Fruit fly (Drosophila melanogaster) whole organism: ENCODE results near the gene retinin.

ENCODE experiments used
- CG8478 ChIP-seq: fragments of >200 bp; optimal IDR thresholded peaks from 2 replicates; lab custom pipeline; 2018; ENCODE audit warnings: inconsistent platforms
- Dll ChIP-seq: fragments of >200 bp; optimal IDR thresholded peaks from 2 replicates; lab custom pipeline; 2017
- EcR ChIP-seq, 2 experiments: fragments of >200 bp; optimal IDR thresholded peaks; 2 replicates each; lab custom pipeline; 2017; ENCODE audit warnings: missing biosample characterization in 2 of 2, missing genetic modification characterization in 2 of 2, missing genetic modification reagents in 2 of 2
- pan ChIP-seq: fragments of >200 bp; optimal IDR thresholded peaks from 2 replicates; lab custom pipeline; 2017
- psq ChIP-seq: fragments of >200 bp; optimal IDR thresholded peaks from 2 replicates; lab custom pipeline; 2017
- usp ChIP-seq: fragments of >200 bp; optimal IDR thresholded peaks from 2 replicates; lab custom pipeline; 2017; ENCODE audit warnings: missing biosample characterization, missing genetic modification characterization, mixed read lengths

The retinin gene

dm6 chr3L:16351770-16352429 is 20.2 kb downstream of the retinin start, which contains the start of the genes Golgin104 and Tcs3:
Gene Golgin104, minus strand, starts transcription at chr3L:16351951.
Gene Tcs3, plus strand, starts transcription at chr3L:16351991.
- no peak for TF ChIP-seq pan

- no peak for TF ChIP-seq usp
- no peak for TF ChIP-seq psq (lab: Kevin White, UChicago)
These were observed 22.5 kb downstream of the retinin start, which contains the start of gene Pdh for dm6 chr3L:16354197-16354596. Gene Pdh, minus strand, starts transcription at chr3L:16354297.

dm6 chr3L:16356171-16356765 is 24.5 kb downstream of the retinin start:
- TF ChIP-seq CG8478 (no peak), EcR (GFP tag; optimal IDR thresholded peaks at IDR 0.05; lab: Kevin White, UChicago) (no peak), pan (no peak), psq (lab: Kevin White, UChicago) (no peak), usp (no peak)

- TF ChIP-seq EcR (GFP tag; optimal IDR thresholded peaks at IDR 0.05; lab: Kevin White, UChicago): peak in 1 of 2 experiments; percentile 64
- no peak for TF ChIP-seq CG8478
These were observed 25.5 kb downstream of the retinin start for dm6 chr3L:16357187-16357728.

- TF ChIP-seq Dll (lab: Kevin White, UChicago) (no peak), psq (lab: Kevin White, UChicago) (no peak), CG8478 (no peak), pan (no peak), EcR (GFP tag; optimal IDR thresholded peaks at IDR 0.05; lab: Kevin White, UChicago) (no peak), usp (no peak)
These were observed 26.1 kb downstream of the retinin start for dm6 chr3L:16357860-16358259.

dm6 chr3L:16359219-16359748 is 27.6 kb downstream of the retinin start, which contains the start of gene ringer:
Gene ringer, minus strand, starts transcription at chr3L:16359428.
- TF ChIP-seq CG8478 (no peak), Dll (lab: Kevin White, UChicago) (no peak), usp (no peak), EcR (GFP tag; optimal IDR thresholded peaks at IDR 0.05; lab: Kevin White, UChicago) (no peak), pan (no peak), psq (lab: Kevin White, UChicago) (no peak)

dm6 chr3L:16359795-16360194 is 28.1 kb downstream of the retinin start:
- TF ChIP-seq psq (lab: Kevin White, UChicago): no peak
- TF ChIP-seq EcR (GFP tag; optimal IDR thresholded peaks at IDR 0.05; lab: Kevin White, UChicago): no peak
- no peak for TF ChIP-seq pan
- TF ChIP-seq CG8478: no peak
- no peak for TF ChIP-seq Dll (lab: Kevin White, UChicago)
- TF ChIP-seq usp: no peak

dm6 chr3L:16361200-16361815 is 29.6 kb downstream of the retinin start:
- no peak for TF ChIP-seq pan
- TF ChIP-seq usp: no peak
- TF ChIP-seq Dll (lab: Kevin White, UChicago): no peak
- no peak for TF ChIP-seq CG8478
- no peak for TF ChIP-seq psq (lab: Kevin White, UChicago)
- TF ChIP-seq EcR (GFP tag; optimal IDR thresholded peaks at IDR 0.05; lab: Kevin White, UChicago): no peak

- no peak for TF ChIP-seq psq (lab: Kevin White, UChicago)
- no peak for TF ChIP-seq usp
- TF ChIP-seq CG8478: no peak
- TF ChIP-seq pan: no peak
- TF ChIP-seq EcR (GFP tag; optimal IDR thresholded peaks at IDR 0.05; lab: Kevin White, UChicago): no peak
- no peak for TF ChIP-seq Dll (lab: Kevin White, UChicago)
These were observed 30.5 kb downstream of the retinin start, which contains the start of gene Cpr72Ea for dm6 chr3L:16362119-16362653. Gene Cpr72Ea, plus strand, starts transcription at chr3L:16362603.

dm6 chr3L:16364182-16364581 is 32.4 kb downstream of the retinin start:
- TF ChIP-seq pan (no peak), CG8478 (no peak), Dll (lab: Kevin White, UChicago) (no peak), EcR (GFP tag; optimal IDR thresholded peaks at IDR 0.05; lab: Kevin White, UChicago) (no peak), psq (lab: Kevin White, UChicago) (no peak), usp (no peak)

- no peak for TF ChIP-seq Dll (lab: Kevin White, UChicago)
- TF ChIP-seq usp: no peak
- TF ChIP-seq pan: no peak
- TF ChIP-seq CG8478: no peak
- TF ChIP-seq EcR (GFP tag; optimal IDR thresholded peaks at IDR 0.05; lab: Kevin White, UChicago): no peak
- TF ChIP-seq psq (lab: Kevin White, UChicago): no peak
These were observed 32.9 kb downstream of the retinin start, which contains the start of gene Cpr72Eb for dm6 chr3L:16364599-16364998. Gene Cpr72Eb, plus strand, starts transcription at chr3L:16364899.

dm6 chr3L:16367240-16367639 is 35.5 kb downstream of the retinin start, which contains the start of gene Cpr72Ec:
Gene Cpr72Ec, minus strand, starts transcription at chr3L:16367340.
- TF ChIP-seq EcR (GFP tag; optimal IDR thresholded peaks at IDR 0.05; lab: Kevin White, UChicago) (no peak), CG8478 (no peak), psq (lab: Kevin White, UChicago) (no peak), pan (no peak), Dll (lab: Kevin White, UChicago) (no peak), usp (no peak)
